Fruit fly (Drosophila melanogaster) whole organism, prepupa: Measurements from ENCODE around the gene Cby.
A peak's percentile ranks its signal among the peaks of the same experiment; 100 is the strongest.

Experiments used
- Blimp-1 ChIP-seq: fragments of 200-800 bp; sonication (Bioruptor generic); optimal IDR thresholded peaks from 3 replicates; lab custom pipeline; 2017; ENCODE audit warnings: missing biosample characterization, missing genetic modification characterization, mild to moderate bottlenecking, moderate library complexity, missing genetic modification reagents
- CG10631 ChIP-seq: fragments of 200-800 bp; sonication (Bioruptor generic); optimal IDR thresholded peaks from 2 replicates; lab custom pipeline; 2016; ENCODE audit warnings: missing biosample characterization, missing genetic modification characterization
- CG10669 ChIP-seq: fragments of 200-800 bp; sonication (Bioruptor generic); optimal IDR thresholded peaks from 3 replicates; lab custom pipeline; 2018; ENCODE audit warnings: missing biosample characterization, mild to moderate bottlenecking, missing genetic modification characterization, moderate library complexity
- CG11762 ChIP-seq: fragments of 200-800 bp; sonication (Bioruptor generic); optimal IDR thresholded peaks from 3 replicates; lab custom pipeline; 2016; ENCODE audit warnings: missing biosample characterization, missing genetic modification characterization; ENCODE audit not compliant: insufficient read depth
- CG11902 ChIP-seq: fragments of 200-800 bp; sonication (Bioruptor generic); optimal IDR thresholded peaks from 3 replicates; lab custom pipeline; 2016; ENCODE audit warnings: missing biosample characterization, missing genetic modification characterization
- CG15336 ChIP-seq: fragments of 200-800 bp; sonication (Bioruptor generic); IDR thresholded peaks from 2 replicates; pipeline ENCODE4 v1.3.6; 2022; ENCODE audit warnings: missing biosample characterization, missing genetic modification characterization
- CG1621 ChIP-seq: fragments of 200-800 bp; sonication (Bioruptor generic); optimal IDR thresholded peaks from 3 replicates; lab custom pipeline; 2018; ENCODE audit warnings: missing biosample characterization, mild to moderate bottlenecking, missing genetic modification characterization
- CG16779 ChIP-seq: fragments of 200-800 bp; sonication (Bioruptor generic); optimal IDR thresholded peaks from 3 replicates; lab custom pipeline; 2017; ENCODE audit warnings: missing biosample characterization, mild to moderate bottlenecking, missing genetic modification characterization
- CG3032 ChIP-seq: fragments of 200-800 bp; optimal IDR thresholded peaks from 2 replicates; lab custom pipeline; 2019; ENCODE audit warnings: missing biosample characterization, mild to moderate bottlenecking, missing genetic modification characterization, moderate library complexity
- CG4318 ChIP-seq: fragments of 200-800 bp; sonication (Bioruptor generic); optimal IDR thresholded peaks from 3 replicates; lab custom pipeline; 2017; ENCODE audit warnings: missing biosample characterization, mild to moderate bottlenecking, missing genetic modification characterization
- CG6163 ChIP-seq: fragments of 200-800 bp; sonication (Bioruptor generic); IDR thresholded peaks from 3 replicates; pipeline ENCODE4 v1.3.6; 2022; ENCODE audit warnings: missing biosample characterization, missing genetic modification characterization
- CG6792 ChIP-seq: fragments of 200-800 bp; sonication (Bioruptor generic); optimal IDR thresholded peaks from 3 replicates; lab custom pipeline; 2016; ENCODE audit warnings: missing biosample characterization, missing genetic modification characterization
- CG6808 ChIP-seq: fragments of 200-800 bp; sonication (Bioruptor generic); optimal IDR thresholded peaks from 3 replicates; lab custom pipeline; 2017; ENCODE audit warnings: missing biosample characterization, missing genetic modification characterization, mild to moderate bottlenecking, moderate library complexity, missing genetic modification reagents
- CG6854 ChIP-seq: fragments of 200-800 bp; sonication (Bioruptor generic); optimal IDR thresholded peaks from 2 replicates; lab custom pipeline; 2017; ENCODE audit warnings: missing biosample characterization, mild to moderate bottlenecking, missing genetic modification characterization
- CG7368 ChIP-seq: fragments of 200-800 bp; sonication (Bioruptor generic); optimal IDR thresholded peaks from 3 replicates; lab custom pipeline; 2016; ENCODE audit warnings: missing biosample characterization, missing genetic modification characterization
- CG8119 ChIP-seq: fragments of 200-800 bp; sonication (Bioruptor generic); IDR thresholded peaks from 3 replicates; pipeline ENCODE4 v1.3.6; 2022; ENCODE audit warnings: missing biosample characterization, missing genetic modification characterization
- CG8632 ChIP-seq: fragments of 200-800 bp; sonication (Bioruptor generic); optimal IDR thresholded peaks from 3 replicates; lab custom pipeline; 2016; ENCODE audit warnings: missing biosample characterization, missing genetic modification characterization
- Eip75B ChIP-seq: fragments of 200-800 bp; sonication (Bioruptor generic); optimal IDR thresholded peaks from 3 replicates; lab custom pipeline; 2016; ENCODE audit warnings: missing biosample characterization, missing genetic modification characterization
- Eip78C ChIP-seq: fragments of 200-800 bp; sonication (Bioruptor generic); peaks from one replicate; lab custom pipeline; 2016; ENCODE audit warnings: missing biosample characterization, missing genetic modification characterization
- Eip93F ChIP-seq: fragments of 200-800 bp; sonication (Bioruptor generic); optimal IDR thresholded peaks from 2 replicates; lab custom pipeline; 2016; ENCODE audit warnings: missing biosample characterization, mild to moderate bottlenecking, missing genetic modification characterization
- Gug ChIP-seq: fragments of 200-800 bp; sonication (Bioruptor generic); IDR thresholded peaks from 2 replicates; pipeline ENCODE4 v1.3.6; 2022; ENCODE audit warnings: missing biosample characterization, missing genetic modification characterization
- Hr39 ChIP-seq: fragments of 200-800 bp; sonication (Bioruptor generic); optimal IDR thresholded peaks from 2 replicates; lab custom pipeline; 2016; ENCODE audit warnings: missing biosample characterization, missing genetic modification characterization
- Hr4 ChIP-seq: fragments of 200-800 bp; sonication (Bioruptor generic); optimal IDR thresholded peaks from 3 replicates; lab custom pipeline; 2016; ENCODE audit warnings: missing biosample characterization, missing genetic modification characterization
- Met ChIP-seq: fragments of 200-800 bp; sonication (Bioruptor generic); optimal IDR thresholded peaks from 3 replicates; lab custom pipeline; 2016; ENCODE audit warnings: missing biosample characterization, missing genetic modification characterization
- OdsH ChIP-seq: fragments of 200-800 bp; sonication (Bioruptor generic); optimal IDR thresholded peaks from 3 replicates; lab custom pipeline; 2016; ENCODE audit warnings: missing biosample characterization, missing genetic modification characterization
- Smox ChIP-seq: fragments of 200-800 bp; sonication (Bioruptor generic); optimal IDR thresholded peaks from 3 replicates; lab custom pipeline; 2016; ENCODE audit warnings: missing biosample characterization, missing genetic modification characterization
- Sox14 ChIP-seq: fragments of 200-800 bp; sonication (Bioruptor generic); optimal IDR thresholded peaks from 3 replicates; lab custom pipeline; 2016; ENCODE audit warnings: missing biosample characterization, missing genetic modification characterization
- achi ChIP-seq: fragments of 200-800 bp; sonication (Bioruptor generic); optimal IDR thresholded peaks from 3 replicates; lab custom pipeline; 2016; ENCODE audit warnings: missing biosample characterization, missing genetic modification characterization
- acj6 ChIP-seq: fragments of 200-800 bp; sonication (Bioruptor generic); optimal IDR thresholded peaks from 3 replicates; lab custom pipeline; 2016; ENCODE audit warnings: missing biosample characterization, missing genetic modification characterization
- cyc ChIP-seq: fragments of 200-800 bp; sonication (Bioruptor generic); optimal IDR thresholded peaks from 3 replicates; lab custom pipeline; 2016; ENCODE audit warnings: missing biosample characterization, missing genetic modification characterization
- dac ChIP-seq: fragments of 200-800 bp; sonication (Bioruptor generic); optimal IDR thresholded peaks from 2 replicates; lab custom pipeline; 2017; ENCODE audit warnings: missing biosample characterization, mild to moderate bottlenecking, missing genetic modification characterization
- dsx ChIP-seq: fragments of 200-800 bp; optimal IDR thresholded peaks from 3 replicates; lab custom pipeline; 2019; ENCODE audit warnings: missing biosample characterization, mild to moderate bottlenecking, missing genetic modification characterization, moderate library complexity; ENCODE audit not compliant: poor library complexity, severe bottlenecking
- eg ChIP-seq: fragments of 200-800 bp; sonication (Bioruptor generic); IDR thresholded peaks from 3 replicates; pipeline ENCODE4 v1.3.6; 2022; ENCODE audit warnings: missing biosample characterization, missing genetic modification characterization
- esn ChIP-seq: fragments of 200-800 bp; sonication (Bioruptor generic); optimal IDR thresholded peaks from 2 replicates; lab custom pipeline; 2016; ENCODE audit warnings: missing biosample characterization, mild to moderate bottlenecking, missing genetic modification characterization, moderate library complexity
- fd59A ChIP-seq: fragments of 200-800 bp; sonication (Bioruptor generic); optimal IDR thresholded peaks from 2 replicates; lab custom pipeline; 2017; ENCODE audit warnings: missing biosample characterization, mild to moderate bottlenecking, missing genetic modification characterization, missing genetic modification reagents
- fd85E ChIP-seq: fragments of 200-800 bp; sonication (Bioruptor generic); optimal IDR thresholded peaks from 3 replicates; lab custom pipeline; 2016; ENCODE audit warnings: missing biosample characterization, missing genetic modification characterization
- fkh ChIP-seq: fragments of 200-800 bp; sonication (Bioruptor generic); optimal IDR thresholded peaks from 3 replicates; lab custom pipeline; 2017; ENCODE audit warnings: missing biosample characterization, mild to moderate bottlenecking, missing genetic modification characterization, moderate library complexity
- lz ChIP-seq: fragments of 200-800 bp; sonication (Bioruptor generic); optimal IDR thresholded peaks from 3 replicates; lab custom pipeline; 2016; ENCODE audit warnings: missing biosample characterization, missing genetic modification characterization
- net ChIP-seq: fragments of 200-800 bp; sonication (Bioruptor generic); optimal IDR thresholded peaks from 3 replicates; lab custom pipeline; 2016; ENCODE audit warnings: missing biosample characterization, missing genetic modification characterization
- pdm3 ChIP-seq: fragments of 200-800 bp; sonication (Bioruptor generic); optimal IDR thresholded peaks from 3 replicates; lab custom pipeline; 2016; ENCODE audit warnings: missing biosample characterization, missing genetic modification characterization
- salr ChIP-seq, 2 experiments: fragments of 200-800 bp; sonication (Bioruptor generic); optimal IDR thresholded peaks; 3 replicates each; lab custom pipeline; 2016 to 2018; ENCODE audit warnings: missing biosample characterization in 2 of 2, missing genetic modification characterization in 2 of 2, mild to moderate bottlenecking in 1 of 2
- spab ChIP-seq: fragments of 200-800 bp; sonication (Bioruptor generic); optimal IDR thresholded peaks from 2 replicates; lab custom pipeline; 2017; ENCODE audit warnings: missing biosample characterization, mild to moderate bottlenecking, missing genetic modification characterization, missing genetic modification reagents
- ss ChIP-seq, 2 experiments: fragments of 200-800 bp; sonication (Bioruptor generic); optimal IDR thresholded peaks; 2 replicates in 1 of 2; 3 replicates in 1 of 2; lab custom pipeline; 2017 to 2018; ENCODE audit warnings: mild to moderate bottlenecking in 2 of 2, missing biosample characterization in 2 of 2, missing genetic modification characterization in 2 of 2, moderate library complexity in 1 of 2
- svp ChIP-seq: fragments of 200-800 bp; sonication (Bioruptor generic); peaks from one replicate; lab custom pipeline; 2016; ENCODE audit warnings: missing biosample characterization, missing genetic modification characterization
- topi ChIP-seq: fragments of 200-800 bp; sonication (Bioruptor generic); optimal IDR thresholded peaks from 3 replicates; lab custom pipeline; 2016; ENCODE audit warnings: missing biosample characterization, missing genetic modification characterization

Cby gene

dm6 chr3R:21828785-21829486 is 38.9 kb upstream of the Cby start (continued):
- TF ChIP-seq net (GFP tag; lab: Kevin White, UChicago) = peak; percentile 84
- TF ChIP-seq fd59A (GFP tag; lab: Kevin White, UChicago) = peak; percentile 69
- TF ChIP-seq Smox (GFP tag; lab: Kevin White, UChicago) = no peak
- peak; percentile 24 for TF ChIP-seq esn (GFP tag; lab: Kevin White, UChicago)
- TF ChIP-seq ss (GFP tag; optimal IDR thresholded peaks at IDR 0.05; lab: Kevin White, UChicago) = peak; percentile 54 to 59
- peak; percentile 82 for TF ChIP-seq CG6163 (GFP tag; lab: Robert Waterston, UW)
- TF ChIP-seq CG6808 (GFP tag; lab: Kevin White, UChicago) = peak; percentile 77
- peak; percentile 64 for TF ChIP-seq CG6792 (GFP tag; lab: Kevin White, UChicago)
- TF ChIP-seq Eip93F (GFP tag; lab: Kevin White, UChicago) = no peak
- TF ChIP-seq CG4318 (GFP tag; lab: Kevin White, UChicago) = peak; percentile 90
- TF ChIP-seq CG8632 (GFP tag; lab: Kevin White, UChicago) = peak; percentile 40
- peak; percentile 13 for TF ChIP-seq cyc (GFP tag; lab: Kevin White, UChicago)
- no peak for TF ChIP-seq CG6854
- peak; percentile 65 for TF ChIP-seq CG10669 (GFP tag; lab: Kevin White, UChicago)
- TF ChIP-seq CG3032 (tag; lab: Kevin White, UChicago) = peak; percentile 83
- TF ChIP-seq CG16779 = peak; percentile 52
- TF ChIP-seq Gug (GFP tag; lab: Robert Waterston, UW) = peak; percentile 80
- TF ChIP-seq Hr39 = no peak

- peak; percentile 28 for TF ChIP-seq Sox14
- no peak for TF ChIP-seq acj6 (GFP tag; lab: Kevin White, UChicago)
- no peak for TF ChIP-seq Gug (GFP tag; lab: Robert Waterston, UW)
- TF ChIP-seq pdm3 (GFP tag; lab: Kevin White, UChicago) = peak; percentile 34
- TF ChIP-seq lz = peak; percentile 6
- TF ChIP-seq Hr39 = peak; percentile 29
- TF ChIP-seq salr (GFP tag; optimal IDR thresholded peaks at IDR 0.05; lab: Kevin White, UChicago) = peak in 1 of 2 experiments; percentile 22
- no peak for TF ChIP-seq ss (GFP tag; optimal IDR thresholded peaks at IDR 0.05; lab: Kevin White, UChicago)
- TF ChIP-seq CG11902 (GFP tag; lab: Kevin White, UChicago) = no peak
- TF ChIP-seq CG15336 (GFP tag; lab: Robert Waterston, UW) = no peak
- TF ChIP-seq dac = no peak
- peak; percentile 83 for TF ChIP-seq Eip78C
- peak; percentile 48 for TF ChIP-seq esn (GFP tag; lab: Kevin White, UChicago)
- peak; percentile 21; the same call in 2 of the 3 replicates for TF ChIP-seq eg (GFP tag; lab: Robert Waterston, UW)
- peak; percentile 36 for TF ChIP-seq fd59A (GFP tag; lab: Kevin White, UChicago)
- TF ChIP-seq CG6808 (GFP tag; lab: Kevin White, UChicago) = peak; percentile 13
- no peak for TF ChIP-seq CG4318 (GFP tag; lab: Kevin White, UChicago)
- no peak for TF ChIP-seq CG8632 (GFP tag; lab: Kevin White, UChicago)
- TF ChIP-seq Met (GFP tag; lab: Kevin White, UChicago) = peak; percentile 39
- TF ChIP-seq achi (GFP tag; lab: Kevin White, UChicago) = peak; percentile 25
- TF ChIP-seq CG11762 = no peak
- peak; percentile 54 for TF ChIP-seq Eip75B (GFP tag; lab: Kevin White, UChicago)
- TF ChIP-seq CG6854 = peak; percentile 26
- TF ChIP-seq Smox (GFP tag; lab: Kevin White, UChicago) = peak; percentile 5
- peak; percentile 31 for TF ChIP-seq CG1621 (tag; lab: Kevin White, UChicago)
- TF ChIP-seq CG16779 = no peak
- no peak for TF ChIP-seq CG8119 (GFP tag; lab: Robert Waterston, UW)
- peak; percentile 52 for TF ChIP-seq topi (GFP tag; lab: Kevin White, UChicago)
- TF ChIP-seq CG10631 (GFP tag; lab: Kevin White, UChicago) = peak; percentile 2
- no peak for TF ChIP-seq net (GFP tag; lab: Kevin White, UChicago)
- TF ChIP-seq CG10669 (GFP tag; lab: Kevin White, UChicago) = peak; percentile 62
- TF ChIP-seq dsx (GFP tag; lab: Kevin White, UChicago) = peak; percentile 38
- TF ChIP-seq spab = no peak
- TF ChIP-seq CG7368 = no peak
- TF ChIP-seq Blimp-1 (GFP tag; lab: Kevin White, UChicago) = no peak
- TF ChIP-seq OdsH = no peak
- peak; percentile 28 for TF ChIP-seq fkh (GFP tag; lab: Kevin White, UChicago)
- TF ChIP-seq svp (GFP tag; lab: Kevin White, UChicago) = peak; percentile 93
- peak; percentile 35 for TF ChIP-seq cyc (GFP tag; lab: Kevin White, UChicago)
- no peak for TF ChIP-seq fd85E (GFP tag; lab: Kevin White, UChicago)
- peak; percentile 18 for TF ChIP-seq Eip93F (GFP tag; lab: Kevin White, UChicago)
- peak; percentile 42 for TF ChIP-seq Hr4
Observed at dm6 chr3R:21829487-21829957, 38.3 kb upstream of the Cby start.
